Worm (Caenorhabditis elegans): ENCODE results near the gene sptf-2.

DNA sequence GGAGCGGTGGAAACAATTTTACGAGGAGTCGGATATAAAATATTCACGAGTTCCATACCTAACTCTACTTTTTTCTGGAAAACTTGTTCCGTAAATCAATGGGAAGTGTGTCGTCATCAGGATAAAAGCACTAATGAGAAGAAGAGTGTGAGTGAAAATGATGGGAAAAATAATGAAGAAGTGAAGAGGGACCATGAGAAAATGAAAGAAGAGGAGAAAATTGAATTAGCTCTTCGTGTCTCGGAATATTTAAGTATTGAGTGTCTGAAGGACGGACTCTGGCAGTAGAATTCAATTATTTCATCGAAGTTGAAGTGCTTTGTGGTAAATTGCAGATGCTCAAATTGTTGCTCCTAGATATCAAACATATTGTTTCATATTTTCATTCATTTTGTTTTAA, 36.0 kb upstream of the sptf-2 start:
- TF ChIP-seq flt-1 (GFP tag; IDR thresholded peaks at IDR 0.05) (no peak), ceh-13 (GFP tag; optimal IDR thresholded peaks at IDR 0.05) (no peak), aly-1 (tag; optimal IDR thresholded peaks at IDR 0.05) (no peak), hmbx-1 (tag; optimal IDR thresholded peaks at IDR 0.05) (no peak), tbx-37 (GFP tag; conservative IDR thresholded peaks at IDR 0.05) (no peak), ets-7 (tag; optimal IDR thresholded peaks at IDR 0.05) (no peak), pes-1 (GFP tag; IDR thresholded peaks at IDR 0.05) (no peak), ceh-36 (tag; optimal IDR thresholded peaks at IDR 0.05) (no peak), ama-1 (optimal IDR thresholded peaks at IDR 0.05) (no peak)

Measured in whole organism, early embryonic.